Worm (Caenorhabditis elegans): ENCODE measurements around the gene F23D12.7.
A peak's percentile ranks its signal among the peaks of the same experiment; 100 is the strongest.

ce11 chrX:14421529-14421982, 32.1 kb downstream of the F23D12.7 start, which contains the start of gene F23D12.2:
- no peak for TF ChIP-seq lin-13 (GFP tag; optimal IDR thresholded peaks at IDR 0.05)
- TF ChIP-seq nhr-42 (GFP tag; IDR thresholded peaks at IDR 0.05), result no peak
- no peak for TF ChIP-seq zag-1 (tag; optimal IDR thresholded peaks at IDR 0.05)
- TF ChIP-seq nhr-76 (tag; optimal IDR thresholded peaks at IDR 0.05), result no peak
- TF ChIP-seq aly-2 (tag; optimal IDR thresholded peaks at IDR 0.05), result no peak
- no peak for TF ChIP-seq ceh-62 (tag; optimal IDR thresholded peaks at IDR 0.05)
- peak in 1 of 2 experiments; percentile 62 for TF ChIP-seq unc-62 (GFP tag; optimal IDR thresholded peaks at IDR 0.05 in 1 of 2)
- TF ChIP-seq unc-62 (tag; optimal IDR thresholded peaks at IDR 0.05), result no peak
